Worm (Caenorhabditis elegans) whole organism, young adult: Measurements from ENCODE around the gene T28C12.6.

ENCODE experiments used
- F10E7.11 ChIP-seq: sonication (generic microtip); optimal IDR thresholded peaks from 2 replicates; lab custom pipeline; 2017; ENCODE audit warnings: mild to moderate bottlenecking, missing genetic modification characterization, moderate library complexity, missing compliant biosample characterization
- Y79H2A.3 ChIP-seq: fragments of 200-800 bp; sonication (Bioruptor generic); conservative IDR thresholded peaks from 2 replicates; pipeline ENCODE4 v1.3.6; 2022; ENCODE audit warnings: missing genetic modification reagents, missing genetic modification characterization, missing compliant biosample characterization
- ama-1 ChIP-seq, 3 experiments: fragments of 150-350 bp in 1 of 3; sonication (generic microtip) in 2 of 3; optimal IDR thresholded peaks; 2 replicates each; lab custom pipeline; 2014 to 2018; ENCODE audit warnings: missing biosample characterization in 2 of 3, missing genetic modification characterization in 2 of 3, missing genetic modification reagents in 2 of 3
- atf-7 ChIP-seq: sonication (generic microtip); optimal IDR thresholded peaks from 2 replicates; lab custom pipeline; 2017; ENCODE audit warnings: mild to moderate bottlenecking, missing genetic modification characterization, missing compliant biosample characterization
- attf-6 ChIP-seq: fragments of 200-800 bp; sonication (Bioruptor generic); IDR thresholded peaks from 2 replicates; pipeline ENCODE4 v1.3.6; 2022; ENCODE audit warnings: missing genetic modification reagents, missing genetic modification characterization, missing compliant biosample characterization
- bed-2 ChIP-seq: fragments of 200-800 bp; sonication (Bioruptor generic); IDR thresholded peaks from 2 replicates; pipeline ENCODE4 v1.3.6; 2022; ENCODE audit warnings: missing genetic modification reagents, missing genetic modification characterization, missing compliant biosample characterization
- efl-1 ChIP-seq: fragments of 150-350 bp; optimal IDR thresholded peaks from 2 replicates; lab custom pipeline; 2014; ENCODE audit warnings: missing biosample characterization, missing genetic modification reagents, missing genetic modification characterization
- egrh-3 ChIP-seq: fragments of 200-800 bp; sonication (Bioruptor generic); IDR thresholded peaks from 2 replicates; pipeline ENCODE4 v1.3.6; 2022; ENCODE audit warnings: missing genetic modification reagents, missing genetic modification characterization, missing compliant biosample characterization
- hmg-1.2 ChIP-seq: fragments of 200-800 bp; sonication (Bioruptor generic); IDR thresholded peaks from 2 replicates; pipeline ENCODE4 v1.3.6; 2022; ENCODE audit warnings: missing genetic modification reagents, missing genetic modification characterization, missing compliant biosample characterization
- let-526 ChIP-seq: fragments of 200-800 bp; sonication (Bioruptor generic); IDR thresholded peaks from 2 replicates; pipeline ENCODE4 v1.3.6; 2022; ENCODE audit warnings: missing genetic modification reagents, missing genetic modification characterization, missing compliant biosample characterization
- mes-4 ChIP-seq: sonication (generic microtip); optimal IDR thresholded peaks from 2 replicates; lab custom pipeline; 2016; ENCODE audit warnings: missing genotype, missing genetic modification characterization, missing compliant biosample characterization
- ztf-26 ChIP-seq: sonication (generic microtip); optimal IDR thresholded peaks from 2 replicates; lab custom pipeline; 2017; ENCODE audit warnings: missing genetic modification characterization, missing compliant biosample characterization

ce11 chrV:6354202-6354601 is 18.3 kb upstream of the T28C12.6 start:
- TF ChIP-seq efl-1 (GFP tag; lab: Kevin White, UChicago) (no peak), egrh-3 (GFP tag; lab: Robert Waterston, UW) (no peak), mes-4 (tag; lab: Kevin White, UChicago) (no peak), attf-6 (no peak), ztf-26 (tag; lab: Kevin White, UChicago) (no peak), hmg-1.2 (GFP tag; lab: Robert Waterston, UW) (no peak), F10E7.11 (tag; lab: Kevin White, UChicago) (no peak), bed-2 (GFP tag; lab: Robert Waterston, UW) (no peak), ama-1 (optimal IDR thresholded peaks at IDR 0.05; lab: Kevin White, UChicago) (no peak), ama-1 (GFP tag; optimal IDR thresholded peaks at IDR 0.05; lab: Kevin White, UChicago) (no peak), atf-7 (tag; lab: Kevin White, UChicago) (no peak), Y79H2A.3 (GFP tag; lab: Robert Waterston, UW) (no peak), let-526 (GFP tag; lab: Robert Waterston, UW) (no peak)
